Worm (Caenorhabditis elegans): ENCODE results near the gene Y47D7A.18.
A peak's percentile ranks its signal among the peaks of the same experiment; 100 is the strongest.

Y47D7A.18 gene

DNA sequence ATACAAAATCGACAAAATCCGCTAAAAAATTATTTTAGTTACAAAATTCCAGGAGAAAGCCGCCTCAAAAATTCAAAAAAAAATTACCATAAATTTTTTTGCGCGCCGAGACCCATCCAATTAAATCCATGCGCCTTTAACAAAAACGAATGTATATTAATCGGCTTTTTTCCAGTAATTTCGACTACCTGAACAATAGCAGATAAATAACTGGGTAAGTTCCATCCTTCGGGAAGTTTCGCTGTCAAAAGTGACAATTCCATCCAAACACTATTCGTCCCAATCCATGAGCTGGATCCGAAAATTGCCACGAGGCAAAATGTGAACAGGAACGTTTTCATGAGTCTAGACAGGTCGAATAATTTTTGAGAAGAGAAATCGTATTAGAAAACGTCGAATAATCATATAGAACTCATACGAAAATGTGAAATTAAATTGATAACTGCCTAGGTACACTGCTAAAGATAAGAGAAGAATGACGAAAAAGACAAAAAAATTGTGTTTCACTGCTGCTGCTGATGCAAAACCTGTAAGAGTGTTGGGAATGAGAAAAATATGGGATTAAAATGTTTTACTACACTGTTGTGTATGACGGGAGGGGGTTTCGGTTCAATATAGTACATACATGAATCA lies 26.3 kb upstream of the Y47D7A.18 start, which contains the start of gene rft-1:
Gene rft-1 (minus strand): TSS at position 475 of the 633 bp plus-strand sequence.
- TF ChIP-seq pha-2 (tag; optimal IDR thresholded peaks at IDR 0.05) (no peak), unc-55 (GFP tag; optimal IDR thresholded peaks at IDR 0.05) (no peak)

DNA sequence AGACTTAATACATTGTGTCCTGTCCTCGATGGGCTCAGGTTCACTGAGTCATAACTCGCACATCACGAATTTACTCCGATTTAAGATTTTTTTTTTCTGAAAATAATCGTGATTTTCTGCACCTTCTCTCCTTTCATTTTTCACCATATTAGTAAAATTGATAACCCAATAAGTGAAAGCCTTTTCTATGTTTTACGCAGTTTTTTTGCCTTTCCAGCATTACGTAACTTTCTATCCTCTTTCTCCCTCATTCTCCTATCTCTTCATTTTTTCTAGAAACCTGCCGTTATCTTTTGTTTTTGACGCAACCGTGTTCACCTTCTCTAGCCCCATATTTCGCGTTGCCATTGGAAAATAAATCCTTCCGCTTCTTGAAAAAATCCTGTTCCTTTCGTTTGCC lies 20.6 kb upstream of the Y47D7A.18 start:
- no peak for TF ChIP-seq T23F11.4 (GFP tag; optimal IDR thresholded peaks at IDR 0.05)
- no peak for TF ChIP-seq ceh-22 (tag; optimal IDR thresholded peaks at IDR 0.05)
- no peak for TF ChIP-seq pat-9 (tag; optimal IDR thresholded peaks at IDR 0.05)
- TF ChIP-seq unc-42 (tag; optimal IDR thresholded peaks at IDR 0.05) = no peak
- TF ChIP-seq ceh-31 (tag; optimal IDR thresholded peaks at IDR 0.05) = no peak
- TF ChIP-seq rnt-1 (tag; optimal IDR thresholded peaks at IDR 0.05) = no peak
- TF ChIP-seq pros-1 (tag; optimal IDR thresholded peaks at IDR 0.05) = no peak
- no peak for TF ChIP-seq che-1 (tag; optimal IDR thresholded peaks at IDR 0.05)
- TF ChIP-seq tbx-2 (tag; optimal IDR thresholded peaks at IDR 0.05) = no peak
- no peak for TF ChIP-seq lin-11 (tag; optimal IDR thresholded peaks at IDR 0.05)
- TF ChIP-seq hlh-30 (tag; optimal IDR thresholded peaks at IDR 0.05; ENCODE audit: insufficient read depth) = no peak

DNA sequence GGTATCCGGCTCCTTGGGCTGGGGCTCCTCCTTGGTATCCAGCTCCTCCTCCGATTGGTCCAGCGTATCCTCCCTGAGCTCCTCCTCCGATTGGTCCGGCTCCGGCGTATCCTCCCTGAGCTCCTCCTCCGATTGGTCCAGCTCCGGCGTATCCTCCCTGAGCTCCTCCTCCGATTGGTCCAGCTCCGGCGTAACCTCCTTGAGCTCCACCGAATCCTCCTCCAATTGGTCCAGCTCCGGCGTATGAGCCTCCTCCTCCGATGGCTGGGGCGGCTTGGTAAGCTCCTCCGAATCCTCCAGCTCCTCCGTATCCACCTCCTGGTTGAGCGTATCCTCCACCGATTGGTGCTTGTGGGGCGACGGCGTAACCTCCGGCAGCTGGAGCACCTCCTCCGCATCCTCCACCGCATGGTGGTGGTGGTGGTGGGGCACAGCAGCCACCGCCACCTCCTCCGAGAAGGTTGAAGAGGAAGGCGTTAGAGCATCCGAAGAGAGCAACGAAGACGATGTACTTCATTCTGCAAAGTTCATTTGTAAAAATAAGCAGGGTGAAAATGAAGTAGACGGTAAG lies 18.9 kb upstream of the Y47D7A.18 start, which contains the start of gene Y47D7A.13:
Gene Y47D7A.13 (minus strand): TSS at position 517 of the 571 bp plus-strand sequence.
- TF ChIP-seq dmd-4 (tag; optimal IDR thresholded peaks at IDR 0.05; ENCODE audit: borderline replicate concordance) = peak; percentile 39
- TF ChIP-seq sdc-2 (tag; optimal IDR thresholded peaks at IDR 0.05) = no peak

DNA sequence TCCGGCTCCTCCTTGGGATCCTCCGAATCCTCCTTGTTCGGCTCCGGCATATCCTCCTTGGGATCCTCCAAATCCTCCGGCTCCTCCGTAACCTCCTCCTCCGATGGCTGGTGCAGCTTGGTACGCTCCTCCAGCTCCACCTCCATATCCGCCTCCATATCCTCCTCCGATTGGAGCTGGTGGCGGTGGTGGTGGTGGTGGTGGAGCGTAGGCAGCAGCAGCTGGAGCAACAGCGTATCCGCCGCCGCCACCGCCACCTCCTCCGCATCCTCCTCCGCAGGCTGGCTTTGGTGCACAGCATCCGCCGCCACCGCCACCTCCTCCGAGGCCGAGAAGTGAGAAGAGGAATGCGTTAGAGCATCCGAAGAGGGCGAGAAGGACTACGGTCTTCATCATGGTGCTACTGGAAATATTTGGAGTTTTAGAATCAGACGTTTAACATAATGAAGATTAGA lies 16.2 kb upstream of the Y47D7A.18 start, which contains the start of gene Y47D7A.15:
Gene Y47D7A.15 (minus strand): TSS at position 405 of the 455 bp plus-strand sequence.
- TF ChIP-seq ceh-6 (GFP tag; optimal IDR thresholded peaks at IDR 0.05) (no peak), ceh-34 (tag; optimal IDR thresholded peaks at IDR 0.05) (no peak), C08G9.2 (tag; optimal IDR thresholded peaks at IDR 0.05) (no peak), ceh-48 (tag; optimal IDR thresholded peaks at IDR 0.05) (no peak), elt-2 (tag; optimal IDR thresholded peaks at IDR 0.05) (no peak), hlh-13 (GFP tag; optimal IDR thresholded peaks at IDR 0.05) (no peak), sdc-2 (tag; optimal IDR thresholded peaks at IDR 0.05) (no peak), ttx-3 (tag; optimal IDR thresholded peaks at IDR 0.05) (no peak), nfya-1 (tag; optimal IDR thresholded peaks at IDR 0.05) (no peak), ceh-14 (tag; optimal IDR thresholded peaks at IDR 0.05) (no peak), pha-4 (tag; optimal IDR thresholded peaks at IDR 0.05) (no peak), mec-3 (tag; optimal IDR thresholded peaks at IDR 0.05; ENCODE audit: borderline replicate concordance) (no peak), ceh-31 (tag; optimal IDR thresholded peaks at IDR 0.05) (no peak), ahr-1 (tag; optimal IDR thresholded peaks at IDR 0.05) (no peak), unc-86 (tag; optimal IDR thresholded peaks at IDR 0.05) (no peak), tbx-7 (tag; optimal IDR thresholded peaks at IDR 0.05) (no peak), ceh-19 (GFP tag; optimal IDR thresholded peaks at IDR 0.05) (no peak), ets-4 (tag; optimal IDR thresholded peaks at IDR 0.05) (no peak)

DNA sequence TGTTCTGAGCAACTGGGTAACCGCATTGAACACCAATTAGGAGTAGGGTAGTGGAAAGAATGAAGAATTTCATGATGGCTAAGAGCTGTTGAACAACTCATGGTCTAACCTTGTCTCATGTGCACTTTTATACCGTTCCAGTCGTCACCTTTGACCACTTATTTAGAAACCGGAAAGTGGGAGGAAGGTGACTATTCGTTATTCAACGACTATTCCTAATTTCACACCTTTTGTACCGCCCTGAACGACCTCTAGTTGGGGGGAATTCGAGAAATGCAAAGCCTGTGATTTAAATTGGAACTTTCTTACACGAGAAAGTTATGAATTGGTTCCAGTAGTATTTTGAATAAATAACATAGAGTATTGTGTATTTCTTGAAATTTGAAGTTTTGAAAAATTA lies 13.0 kb upstream of the Y47D7A.18 start, which contains the start of gene Y47D7A.12:
Gene Y47D7A.12 (minus strand): TSS at position 101 of the 400 bp plus-strand sequence.
- TF ChIP-seq C38D4.7 (GFP tag; optimal IDR thresholded peaks at IDR 0.05) (no peak), syd-9 (tag; optimal IDR thresholded peaks at IDR 0.05) (no peak), ztf-16 (tag; optimal IDR thresholded peaks at IDR 0.05) (no peak), sox-2 (GFP tag; IDR thresholded peaks at IDR 0.05) (no peak), ceh-19 (GFP tag; optimal IDR thresholded peaks at IDR 0.05) (no peak), ceh-9 (tag; optimal IDR thresholded peaks at IDR 0.05) (no peak)

Measured in whole organism, late embryonic.